Fruit fly (Drosophila melanogaster) whole organism, adult: ENCODE data around the gene CG14227.

Experiments used
- CG12768 ChIP-seq: fragments of 200-800 bp; sonication (Bioruptor generic); optimal IDR thresholded peaks from 2 replicates; lab custom pipeline; 2017; ENCODE audit warnings: missing biosample characterization, missing genetic modification characterization, mild to moderate bottlenecking, moderate library complexity, missing genetic modification reagents
- CG5204 ChIP-seq: fragments of 200-800 bp; sonication (Bioruptor generic); optimal IDR thresholded peaks from 2 replicates; lab custom pipeline; 2016; ENCODE audit warnings: missing biosample characterization, missing genetic modification characterization
- Clk ChIP-seq: fragments of 200-800 bp; sonication (Bioruptor generic); optimal IDR thresholded peaks from 2 replicates; lab custom pipeline; 2017; ENCODE audit warnings: missing biosample characterization, missing genetic modification characterization
- Hr96 ChIP-seq: fragments of 200-800 bp; sonication (Bioruptor generic); optimal IDR thresholded peaks from 2 replicates; lab custom pipeline; 2016; ENCODE audit warnings: missing biosample characterization, missing genetic modification characterization
- Mnt ChIP-seq: fragments of 200-800 bp; sonication (Bioruptor generic); optimal IDR thresholded peaks from 2 replicates; lab custom pipeline; 2016; ENCODE audit warnings: missing biosample characterization, mild to moderate bottlenecking, missing genetic modification characterization
- kay ChIP-seq: fragments of 200-800 bp; sonication (Bioruptor generic); peaks from one replicate; lab custom pipeline; 2016; ENCODE audit warnings: missing biosample characterization, missing genetic modification characterization, borderline replicate concordance
- pad ChIP-seq: fragments of 200-800 bp; sonication (Bioruptor generic); optimal IDR thresholded peaks from 3 replicates; lab custom pipeline; 2017; ENCODE audit warnings: missing biosample characterization, missing genetic modification characterization, mild to moderate bottlenecking, moderate library complexity, missing genetic modification reagents
- toe ChIP-seq: fragments of 200-800 bp; sonication (Bioruptor generic); optimal IDR thresholded peaks from 2 replicates; lab custom pipeline; 2016; ENCODE audit warnings: missing biosample characterization, missing genetic modification characterization

DNA sequence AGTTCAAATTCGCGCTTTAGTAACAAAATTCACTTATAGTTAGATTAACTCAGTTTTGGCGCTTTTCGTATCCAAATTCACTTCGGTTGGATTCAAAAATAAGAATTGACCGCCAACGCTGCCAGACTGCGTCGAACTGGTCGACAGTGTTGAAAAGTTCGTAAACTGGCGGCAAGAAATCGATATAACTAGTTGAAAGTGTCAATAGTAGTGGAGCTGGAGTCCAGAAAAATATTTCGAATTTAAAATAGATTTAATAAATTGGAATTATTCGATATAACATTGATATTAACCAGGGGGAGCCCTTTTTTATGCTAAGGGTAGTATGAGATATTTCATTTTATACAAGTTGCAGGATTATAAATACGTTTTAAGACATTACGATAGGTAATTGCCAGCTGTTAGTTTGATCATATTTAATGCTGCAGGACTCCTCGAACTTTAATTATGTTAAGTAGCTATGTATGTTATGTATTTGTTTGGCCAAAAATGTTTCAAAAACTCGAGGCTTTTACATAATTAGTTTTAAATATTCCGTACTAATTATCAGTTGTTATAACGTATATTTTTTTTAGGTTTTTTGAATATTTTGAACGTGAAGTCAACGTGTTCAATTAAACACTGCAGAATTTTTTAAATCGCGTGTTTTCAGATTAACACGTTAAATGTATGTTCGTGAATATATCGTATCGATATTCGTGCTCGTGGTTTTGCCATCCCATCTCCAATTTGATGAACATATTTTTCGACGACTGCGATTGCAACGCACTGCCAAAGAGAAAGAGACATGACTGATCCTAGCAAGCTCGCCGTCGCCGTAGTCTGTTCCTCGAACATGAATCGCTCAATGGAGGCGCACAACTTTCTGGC, 24.7 kb downstream of the CG14227 start, which contains the start of the genes CG14223 and Ssu72:
- no peak for TF ChIP-seq kay (GFP tag; lab: Kevin White, UChicago)
- no peak for TF ChIP-seq Clk
- peak; percentile 42 for TF ChIP-seq CG5204 (GFP tag; lab: Kevin White, UChicago)
- TF ChIP-seq Hr96 (GFP tag; lab: Kevin White, UChicago), result peak; percentile 23
- TF ChIP-seq toe, result no peak
- no peak for TF ChIP-seq CG12768 (GFP tag; lab: Kevin White, UChicago)
- peak; percentile 47 for TF ChIP-seq Mnt (GFP tag; lab: Kevin White, UChicago)
- no peak for TF ChIP-seq pad (GFP tag; lab: Kevin White, UChicago)
